Worm (Caenorhabditis elegans) whole organism, L4/young adult: ENCODE measurements around the gene cnnm-1.

ENCODE experiments used
- W03F9.2 ChIP-seq: fragments of 150-350 bp; optimal IDR thresholded peaks from 2 replicates; lab custom pipeline; 2014; ENCODE audit warnings: missing biosample characterization, missing genetic modification characterization
- dao-5 ChIP-seq: sonication (generic microtip); optimal IDR thresholded peaks from 2 replicates; lab custom pipeline; 2016; ENCODE audit warnings: missing genotype, missing genetic modification characterization, moderate library complexity, missing compliant biosample characterization
- him-1 ChIP-seq: sonication (generic microtip); optimal IDR thresholded peaks from 2 replicates; lab custom pipeline; 2016; ENCODE audit warnings: missing genotype, missing genetic modification reagents, missing genetic modification characterization, missing compliant biosample characterization

DNA sequence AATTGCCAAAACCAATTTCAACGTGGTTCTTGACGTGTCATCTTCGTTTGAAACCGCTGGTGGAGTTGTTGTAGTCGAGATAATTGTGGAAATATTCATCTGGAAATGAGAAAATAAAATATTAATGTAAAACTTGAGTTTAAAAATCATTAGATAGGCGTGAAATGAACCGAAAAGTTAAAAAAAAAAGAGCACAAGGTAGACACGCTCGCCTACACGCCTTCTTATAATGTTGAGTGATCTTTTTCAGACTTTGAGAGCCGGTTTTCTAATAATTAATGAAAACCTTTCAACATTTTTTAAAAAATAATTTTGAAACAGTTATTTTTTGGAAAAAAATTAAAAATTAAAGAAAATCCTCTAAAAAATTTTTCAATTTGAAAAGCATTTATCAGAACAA lies 24.3 kb upstream of the cnnm-1 start, which contains the start of gene npr-32:
- TF ChIP-seq W03F9.2 (no peak), him-1 (no peak), dao-5 (tag; lab: Kevin White, UChicago) (no peak)
